Worm (Caenorhabditis elegans) whole organism, young adult: ENCODE measurements around the gene str-27.

ENCODE experiments used
- B0261.1 ChIP-seq: sonication (generic microtip); optimal IDR thresholded peaks from 2 replicates; lab custom pipeline; 2016; ENCODE audit warnings: mild to moderate bottlenecking, missing genetic modification characterization, moderate library complexity, missing compliant biosample characterization
- B0336.3 ChIP-seq: fragments of 200-800 bp; sonication (Bioruptor generic); IDR thresholded peaks from 2 replicates; pipeline ENCODE4 v1.3.6; 2022; ENCODE audit warnings: missing genetic modification characterization, missing compliant biosample characterization
- F23B12.7 ChIP-seq: sonication (generic microtip); optimal IDR thresholded peaks from 2 replicates; lab custom pipeline; 2017; ENCODE audit warnings: missing genetic modification characterization, mild to moderate bottlenecking, missing compliant biosample characterization, antibody characterized with exemption, moderate library complexity; ENCODE audit not compliant: insufficient read depth
- F33H1.4 ChIP-seq: fragments of 200-800 bp; sonication (Bioruptor generic); IDR thresholded peaks from 2 replicates; pipeline ENCODE4 v1.3.6; 2022; ENCODE audit warnings: missing genetic modification reagents, missing genetic modification characterization, missing compliant biosample characterization
- F39B2.1 ChIP-seq: fragments of 200-800 bp; sonication (Bioruptor generic); IDR thresholded peaks from 2 replicates; pipeline ENCODE4 v1.3.6; 2022; ENCODE audit warnings: missing genetic modification reagents, missing genetic modification characterization, missing compliant biosample characterization
- F49E8.2 ChIP-seq: sonication (generic microtip); optimal IDR thresholded peaks from 3 replicates; lab custom pipeline; 2017; ENCODE audit warnings: missing genetic modification characterization, mild to moderate bottlenecking, missing compliant biosample characterization, antibody characterized with exemption, moderate library complexity; ENCODE audit not compliant: insufficient read depth
- K11D2.4 ChIP-seq: fragments of 200-800 bp; sonication (Bioruptor generic); IDR thresholded peaks from 2 replicates; pipeline ENCODE4 v1.3.6; 2022; ENCODE audit warnings: missing genetic modification reagents, missing genetic modification characterization, missing compliant biosample characterization
- K12H6.12 ChIP-seq: fragments of 200-800 bp; sonication (Bioruptor generic); optimal IDR thresholded peaks from 2 replicates; lab custom pipeline; 2018; ENCODE audit warnings: mild to moderate bottlenecking, missing genetic modification characterization, missing compliant biosample characterization
- Y56A3A.18 ChIP-seq: fragments of 200-800 bp; sonication (Bioruptor generic); IDR thresholded peaks from 2 replicates; pipeline ENCODE4 v1.3.6; 2022; ENCODE audit warnings: missing genetic modification reagents, missing genetic modification characterization, missing compliant biosample characterization
- attf-3 ChIP-seq: fragments of 200-800 bp; sonication (Bioruptor generic); conservative IDR thresholded peaks from 2 replicates; pipeline ENCODE4 v1.3.6; 2022; ENCODE audit warnings: missing genetic modification reagents, missing genetic modification characterization, missing compliant biosample characterization
- attf-5 ChIP-seq: fragments of 200-800 bp; sonication (Bioruptor generic); optimal IDR thresholded peaks from 2 replicates; lab custom pipeline; 2018; ENCODE audit warnings: mild to moderate bottlenecking, missing genetic modification characterization, missing compliant biosample characterization
- ceh-100 ChIP-seq: fragments of 200-800 bp; sonication (Bioruptor generic); IDR thresholded peaks from 2 replicates; pipeline ENCODE4 v1.3.6; 2022; ENCODE audit warnings: missing genetic modification reagents, missing genetic modification characterization, missing compliant biosample characterization
- ceh-27 ChIP-seq: fragments of 200-800 bp; sonication (Bioruptor generic); optimal IDR thresholded peaks from 2 replicates; lab custom pipeline; 2018; ENCODE audit warnings: mild to moderate bottlenecking, missing genetic modification characterization, moderate library complexity, missing compliant biosample characterization
- dpl-1 ChIP-seq: fragments of 150-350 bp; optimal IDR thresholded peaks from 2 replicates; lab custom pipeline; 2014; ENCODE audit warnings: missing biosample characterization, missing genetic modification reagents, missing genetic modification characterization
- egl-18 ChIP-seq: fragments of 200-800 bp; sonication (Bioruptor generic); IDR thresholded peaks from 2 replicates; pipeline ENCODE4 v1.3.6; 2022; ENCODE audit warnings: missing genetic modification reagents, missing genetic modification characterization, missing compliant biosample characterization
- gei-17 ChIP-seq: fragments of 200-800 bp; sonication (Bioruptor generic); optimal IDR thresholded peaks from 2 replicates; lab custom pipeline; 2018; ENCODE audit warnings: mild to moderate bottlenecking, missing genetic modification characterization, missing compliant biosample characterization
- hlh-26 ChIP-seq: fragments of 200-800 bp; sonication (Bioruptor generic); conservative IDR thresholded peaks from 2 replicates; pipeline ENCODE4 v1.3.6; 2022; ENCODE audit warnings: missing genetic modification reagents, missing genetic modification characterization, missing compliant biosample characterization
- hmg-1.2 ChIP-seq: fragments of 200-800 bp; sonication (Bioruptor generic); IDR thresholded peaks from 2 replicates; pipeline ENCODE4 v1.3.6; 2022; ENCODE audit warnings: missing genetic modification reagents, missing genetic modification characterization, missing compliant biosample characterization
- hmg-20 ChIP-seq: fragments of 200-800 bp; sonication (Bioruptor generic); IDR thresholded peaks from 2 replicates; pipeline ENCODE4 v1.3.6; 2022; ENCODE audit warnings: missing genetic modification reagents, missing genetic modification characterization, missing compliant biosample characterization
- hrde-1 ChIP-seq: sonication (generic microtip); optimal IDR thresholded peaks from 2 replicates; lab custom pipeline; 2016; ENCODE audit warnings: missing genetic modification characterization, mild to moderate bottlenecking, missing compliant biosample characterization, moderate library complexity, missing genotype, missing genetic modification reagents, borderline replicate concordance
- hsf-1 ChIP-seq: fragments of 200-800 bp; sonication (Bioruptor generic); IDR thresholded peaks from 2 replicates; pipeline ENCODE4 v1.3.6; 2022; ENCODE audit warnings: missing genetic modification reagents, missing genetic modification characterization, missing compliant biosample characterization
- let-526 ChIP-seq: fragments of 200-800 bp; sonication (Bioruptor generic); IDR thresholded peaks from 2 replicates; pipeline ENCODE4 v1.3.6; 2022; ENCODE audit warnings: missing genetic modification reagents, missing genetic modification characterization, missing compliant biosample characterization
- let-607 ChIP-seq, 2 experiments: fragments of 200-800 bp in 1 of 2; sonication (Bioruptor generic) in 1 of 2; sonication (generic microtip) in 1 of 2; optimal IDR thresholded peaks; 2 replicates each; lab custom pipeline; 2016 to 2018; ENCODE audit warnings: mild to moderate bottlenecking in 2 of 2, missing compliant biosample characterization in 2 of 2, missing genetic modification characterization in 2 of 2, moderate library complexity in 2 of 2, missing genotype in 1 of 2
- lin-35 ChIP-seq, 3 experiments: fragments of 150-350 bp in 2 of 3; sonication (generic microtip) in 1 of 3; optimal IDR thresholded peaks; 2 replicates each; lab custom pipeline; 2014 to 2018; ENCODE audit warnings: missing biosample characterization in 3 of 3, missing genetic modification characterization in 3 of 3, missing genetic modification reagents in 3 of 3
- lin-40 ChIP-seq: sonication (generic microtip); optimal IDR thresholded peaks from 2 replicates; lab custom pipeline; 2016; ENCODE audit warnings: missing genetic modification characterization, mild to moderate bottlenecking, missing compliant biosample characterization, missing genotype, missing genetic modification reagents
- lin-54 ChIP-seq: fragments of 200-800 bp; sonication (Bioruptor generic); optimal IDR thresholded peaks from 2 replicates; lab custom pipeline; 2018; ENCODE audit warnings: mild to moderate bottlenecking, missing genetic modification characterization, missing compliant biosample characterization
- lir-1 ChIP-seq: fragments of 200-800 bp; sonication (Bioruptor generic); conservative IDR thresholded peaks from 2 replicates; pipeline ENCODE4 v1.3.6; 2022; ENCODE audit warnings: missing genetic modification reagents, missing genetic modification characterization, missing compliant biosample characterization
- madf-10 ChIP-seq: sonication (generic microtip); optimal IDR thresholded peaks from 2 replicates; lab custom pipeline; 2016; ENCODE audit warnings: mild to moderate bottlenecking, missing genetic modification characterization, missing compliant biosample characterization
- madf-3 ChIP-seq: fragments of 200-800 bp; sonication (Bioruptor generic); IDR thresholded peaks from 2 replicates; pipeline ENCODE4 v1.3.6; 2022; ENCODE audit warnings: missing genetic modification reagents, missing genetic modification characterization, missing compliant biosample characterization
- nfyb-1 ChIP-seq: fragments of 200-800 bp; sonication (Bioruptor generic); IDR thresholded peaks from 2 replicates; pipeline ENCODE4 v1.3.6; 2022; ENCODE audit warnings: missing genetic modification reagents, missing genetic modification characterization, missing compliant biosample characterization
- nhr-27 ChIP-seq: fragments of 200-800 bp; sonication (Bioruptor generic); optimal IDR thresholded peaks from 2 replicates; lab custom pipeline; 2018; ENCODE audit warnings: mild to moderate bottlenecking, missing genetic modification characterization, moderate library complexity, missing compliant biosample characterization
- pbrm-1 ChIP-seq: fragments of 200-800 bp; sonication (Bioruptor generic); IDR thresholded peaks from 2 replicates; pipeline ENCODE4 v1.3.6; 2022; ENCODE audit warnings: missing genetic modification reagents, missing genetic modification characterization, missing compliant biosample characterization
- pha-4 ChIP-seq: fragments of 150-350 bp; sonication (generic microtip); optimal IDR thresholded peaks from 2 replicates; lab custom pipeline; 2014; ENCODE audit warnings: missing biosample characterization, missing genetic modification reagents, missing genetic modification characterization
- rcor-1 ChIP-seq: fragments of 200-800 bp; sonication (Bioruptor generic); IDR thresholded peaks from 2 replicates; pipeline ENCODE4 v1.3.6; 2022; ENCODE audit warnings: missing genetic modification reagents, missing genetic modification characterization, missing compliant biosample characterization
- sea-2 ChIP-seq: fragments of 200-800 bp; sonication (Bioruptor generic); IDR thresholded peaks from 2 replicates; pipeline ENCODE4 v1.3.6; 2022; ENCODE audit warnings: missing genetic modification characterization, missing compliant biosample characterization
- snpc-1.3 ChIP-seq: sonication (generic microtip); optimal IDR thresholded peaks from 2 replicates; lab custom pipeline; 2017; ENCODE audit warnings: missing genetic modification characterization, mild to moderate bottlenecking, missing compliant biosample characterization, antibody characterized with exemption, moderate library complexity, missing genotype, missing genetic modification reagents; ENCODE audit not compliant: insufficient read depth
- somi-1 ChIP-seq: fragments of 200-800 bp; sonication (Bioruptor generic); optimal IDR thresholded peaks from 2 replicates; lab custom pipeline; 2018; ENCODE audit warnings: mild to moderate bottlenecking, missing genetic modification characterization, missing compliant biosample characterization
- sptf-2 ChIP-seq: fragments of 200-800 bp; sonication (Bioruptor generic); optimal IDR thresholded peaks from 2 replicates; lab custom pipeline; 2018; ENCODE audit warnings: mild to moderate bottlenecking, missing genetic modification characterization, missing compliant biosample characterization
- tbp1 ChIP-seq: fragments of 200-800 bp; sonication (Bioruptor generic); optimal IDR thresholded peaks from 2 replicates; lab custom pipeline; 2018; ENCODE audit warnings: mild to moderate bottlenecking, missing genetic modification characterization, missing compliant biosample characterization
- ztf-18 ChIP-seq: sonication (generic microtip); optimal IDR thresholded peaks from 2 replicates; lab custom pipeline; 2016; ENCODE audit warnings: missing genotype, mild to moderate bottlenecking, missing genetic modification characterization, missing compliant biosample characterization
- ztf-22 ChIP-seq: fragments of 200-800 bp; sonication (Bioruptor generic); optimal IDR thresholded peaks from 2 replicates; lab custom pipeline; 2018; ENCODE audit warnings: mild to moderate bottlenecking, missing genetic modification characterization, moderate library complexity, missing compliant biosample characterization
- ztf-26 ChIP-seq: sonication (generic microtip); optimal IDR thresholded peaks from 2 replicates; lab custom pipeline; 2017; ENCODE audit warnings: missing genetic modification characterization, missing compliant biosample characterization
- ztf-6 ChIP-seq: fragments of 200-800 bp; sonication (Bioruptor generic); IDR thresholded peaks from 2 replicates; pipeline ENCODE4 v1.3.6; 2022; ENCODE audit warnings: missing genetic modification reagents, missing genetic modification characterization, missing compliant biosample characterization

Gene str-27

DNA sequence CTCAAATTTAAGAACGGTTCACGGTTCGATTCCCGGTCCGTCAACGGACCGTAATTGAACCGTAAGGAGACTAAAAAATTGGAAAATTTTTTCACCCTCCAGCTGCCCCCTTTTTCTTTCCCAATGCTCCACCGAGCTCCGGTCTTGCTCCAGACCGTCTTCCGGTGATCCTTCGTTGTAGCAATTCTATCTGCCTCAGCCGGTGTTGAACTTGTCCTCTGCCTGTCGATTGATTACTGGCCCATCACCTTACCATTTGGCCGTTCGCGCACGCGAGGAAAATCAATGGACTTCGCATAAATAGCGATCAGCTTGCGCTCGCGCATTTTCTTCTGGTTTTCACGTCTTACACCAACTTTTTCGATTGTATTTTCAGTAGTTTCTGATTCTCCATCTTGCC, 31.8 kb upstream of the str-27 start (continued):
- peak; percentile 65 for TF ChIP-seq hmg-1.2
- peak; percentile 17 for TF ChIP-seq hrde-1 (tag; lab: Kevin White, UChicago)
- TF ChIP-seq hsf-1 (GFP tag; lab: Robert Waterston, UW) = peak; percentile 69
- peak; percentile 80 for TF ChIP-seq rcor-1 (GFP tag; lab: Robert Waterston, UW)
- TF ChIP-seq lin-54 (GFP tag; lab: Kevin White, UChicago) = peak; percentile 52

DNA sequence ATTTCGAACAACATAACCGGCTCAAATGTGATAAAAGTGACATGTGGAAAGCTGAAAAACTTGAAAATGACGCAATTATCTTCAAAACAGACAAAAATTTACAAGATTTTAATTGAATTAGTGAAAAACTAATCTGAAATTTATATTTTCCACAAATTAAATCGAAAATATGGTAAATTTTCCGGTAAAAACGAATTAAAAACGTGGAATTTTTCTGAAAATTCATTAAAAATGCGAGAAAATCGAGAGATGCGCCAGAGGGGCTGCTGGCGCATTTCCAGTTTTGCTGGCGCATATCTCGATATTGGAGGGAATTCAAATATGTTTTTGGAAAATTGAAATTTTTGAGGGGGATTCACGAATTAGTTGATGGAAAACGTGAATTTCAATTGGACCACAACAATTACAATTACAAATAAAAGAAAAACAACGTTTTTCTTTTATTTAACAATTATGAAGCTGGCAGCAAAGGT, 30.5 kb upstream of the str-27 start, which contains the start of the genes haf-3 and F57A10.2:
TSS of gene haf-3 (minus strand) at position 51 of the 473 bp plus-strand sequence.
TSS of gene F57A10.2 (plus strand) at position 454 of the 473 bp plus-strand sequence.
- TF ChIP-seq attf-3 (peak; percentile 70), dpl-1 (GFP tag; lab: Kevin White, UChicago) (peak; percentile 97), K11D2.4 (GFP tag; lab: Robert Waterston, UW) (peak; percentile 81), snpc-1.3 (peak; percentile 71), F39B2.1 (0 out of 2 replicates have a peak, but pooled peaks have one; percentile 45), ceh-100 (GFP tag; lab: Robert Waterston, UW) (peak; percentile 86), somi-1 (GFP tag; lab: Kevin White, UChicago) (peak; percentile 31), lin-40 (peak; percentile 93), pha-4 (tag; lab: Kevin White, UChicago) (peak; percentile 86), pbrm-1 (GFP tag; lab: Robert Waterston, UW) (peak; percentile 92), let-526 (GFP tag; lab: Robert Waterston, UW) (0 out of 2 replicates have a peak, but pooled peaks have one; percentile 32), lin-54 (GFP tag; lab: Kevin White, UChicago) (peak; percentile 99), nfyb-1 (GFP tag; lab: Robert Waterston, UW) (peak; percentile 92), ztf-18 (tag; lab: Kevin White, UChicago) (peak; percentile 98), ceh-27 (peak; percentile 65), hsf-1 (GFP tag; lab: Robert Waterston, UW) (peak; percentile 82), ztf-6 (GFP tag; lab: Robert Waterston, UW) (no peak), hlh-26 (GFP tag; lab: Robert Waterston, UW) (no peak), ztf-22 (no peak), ztf-26 (tag; lab: Kevin White, UChicago) (peak; percentile 51), sptf-2 (no peak), hmg-20 (GFP tag; lab: Robert Waterston, UW) (peak; percentile 75; the same call in 1 of the 2 replicates), let-607 (tag; optimal IDR thresholded peaks at IDR 0.05; lab: Kevin White, UChicago) (peak in 1 of 2 experiments; percentile 71), F23B12.7 (tag; lab: Kevin White, UChicago) (peak; percentile 86), hrde-1 (tag; lab: Kevin White, UChicago) (no peak), tbp1 (GFP tag; lab: Kevin White, UChicago) (peak; percentile 72), B0336.3 (GFP tag; lab: Robert Waterston, UW) (peak; percentile 86), hmg-1.2 (peak; percentile 57), K12H6.12 (tag; lab: Kevin White, UChicago) (peak; percentile 60), sea-2 (no peak), F49E8.2 (tag; lab: Kevin White, UChicago) (peak; percentile 35), nhr-27 (no peak), egl-18 (GFP tag; lab: Robert Waterston, UW) (no peak), madf-10 (tag; lab: Kevin White, UChicago) (peak; percentile 38), F33H1.4 (GFP tag; lab: Robert Waterston, UW) (peak; percentile 68), lin-35 (GFP tag; optimal IDR thresholded peaks at IDR 0.05; lab: Kevin White, UChicago) (peak; percentile 81 to 97 (median 92)), Y56A3A.18 (GFP tag; lab: Robert Waterston, UW) (peak; percentile 71), lir-1 (GFP tag; lab: Robert Waterston, UW) (peak; percentile 65; the same call in 1 of the 2 replicates), B0261.1 (tag; lab: Kevin White, UChicago) (peak; percentile 34), attf-5 (GFP tag; lab: Kevin White, UChicago) (peak; percentile 50), madf-3 (peak; percentile 81; the same call in 1 of the 2 replicates), gei-17 (GFP tag; lab: Kevin White, UChicago) (peak; percentile 48)
